Fruit fly (Drosophila melanogaster) whole organism, prepupa: ENCODE measurements around the gene CG8861.

Source experiments
- CG11762 ChIP-seq: fragments of 200-800 bp; sonication (Bioruptor generic); optimal IDR thresholded peaks from 3 replicates; lab custom pipeline; 2016; ENCODE audit warnings: missing biosample characterization, missing genetic modification characterization; ENCODE audit not compliant: insufficient read depth
- CG31627 ChIP-seq: fragments of 200-800 bp; sonication (Bioruptor generic); optimal IDR thresholded peaks from 3 replicates; lab custom pipeline; 2016; ENCODE audit warnings: missing biosample characterization, missing genetic modification characterization
- CG6854 ChIP-seq: fragments of 200-800 bp; sonication (Bioruptor generic); optimal IDR thresholded peaks from 2 replicates; lab custom pipeline; 2017; ENCODE audit warnings: missing biosample characterization, mild to moderate bottlenecking, missing genetic modification characterization
- CG7368 ChIP-seq: fragments of 200-800 bp; sonication (Bioruptor generic); optimal IDR thresholded peaks from 3 replicates; lab custom pipeline; 2016; ENCODE audit warnings: missing biosample characterization, missing genetic modification characterization
- Eip93F ChIP-seq: fragments of 200-800 bp; sonication (Bioruptor generic); optimal IDR thresholded peaks from 2 replicates; lab custom pipeline; 2016; ENCODE audit warnings: missing biosample characterization, mild to moderate bottlenecking, missing genetic modification characterization
- Lpt ChIP-seq: fragments of 200-800 bp; sonication (Bioruptor generic); optimal IDR thresholded peaks from 3 replicates; lab custom pipeline; 2016; ENCODE audit warnings: missing biosample characterization, missing genetic modification characterization
- Sox15 ChIP-seq: fragments of 200-800 bp; sonication (Bioruptor generic); optimal IDR thresholded peaks from 3 replicates; lab custom pipeline; 2016; ENCODE audit warnings: missing biosample characterization, missing genetic modification characterization
- achi ChIP-seq: fragments of 200-800 bp; sonication (Bioruptor generic); optimal IDR thresholded peaks from 3 replicates; lab custom pipeline; 2016; ENCODE audit warnings: missing biosample characterization, missing genetic modification characterization
- dac ChIP-seq: fragments of 200-800 bp; sonication (Bioruptor generic); optimal IDR thresholded peaks from 2 replicates; lab custom pipeline; 2017; ENCODE audit warnings: missing biosample characterization, mild to moderate bottlenecking, missing genetic modification characterization
- salr ChIP-seq, 2 experiments: fragments of 200-800 bp; sonication (Bioruptor generic); optimal IDR thresholded peaks; 3 replicates each; lab custom pipeline; 2016 to 2018; ENCODE audit warnings: missing biosample characterization in 2 of 2, missing genetic modification characterization in 2 of 2, mild to moderate bottlenecking in 1 of 2
- vri ChIP-seq: fragments of 200-800 bp; sonication (Bioruptor generic); optimal IDR thresholded peaks from 3 replicates; lab custom pipeline; 2016; ENCODE audit warnings: missing biosample characterization, mild to moderate bottlenecking, missing genetic modification characterization

dm6 chr3R:9365121-9365520 is 36.8 kb upstream of the CG8861 start, which contains the start of gene Srr:
- TF ChIP-seq CG6854 (GFP tag; lab: Kevin White, UChicago) (no peak), CG31627 (no peak), Sox15 (GFP tag; lab: Kevin White, UChicago) (no peak), Eip93F (GFP tag; lab: Kevin White, UChicago) (no peak), CG11762 (no peak), achi (no peak), dac (GFP tag; lab: Kevin White, UChicago) (no peak), Lpt (GFP tag; lab: Kevin White, UChicago) (no peak), CG7368 (no peak), vri (no peak), salr (GFP tag; optimal IDR thresholded peaks at IDR 0.05; lab: Kevin White, UChicago) (no peak)
